Worm (Caenorhabditis elegans) whole organism, L2 larva: ENCODE measurements around the gene Y60A9.3.

Experiments used
- F13H6.1 ChIP-seq: sonication (generic microtip); optimal IDR thresholded peaks from 2 replicates; lab custom pipeline; 2016; ENCODE audit warnings: missing genetic modification characterization, missing compliant biosample characterization
- nhr-237 ChIP-seq: fragments of 150-350 bp; optimal IDR thresholded peaks from 2 replicates; lab custom pipeline; 2014; ENCODE audit warnings: missing biosample characterization, missing genetic modification characterization
- snpc-4 ChIP-seq: fragments of 150-350 bp; optimal IDR thresholded peaks from 2 replicates; lab custom pipeline; 2014; ENCODE audit warnings: missing biosample characterization, missing genetic modification characterization
- zag-1 ChIP-seq: fragments of 150-350 bp; optimal IDR thresholded peaks from 2 replicates; lab custom pipeline; 2014; ENCODE audit warnings: missing biosample characterization, missing genetic modification characterization
- ztf-1 ChIP-seq: fragments of 200-800 bp; sonication (Bioruptor generic); conservative IDR thresholded peaks from 2 replicates; pipeline ENCODE4 v1.3.6; 2022; ENCODE audit warnings: missing genetic modification characterization, missing compliant biosample characterization

ce11 chrX:14340381-14340780 is 42.7 kb upstream of the Y60A9.3 start, which contains the start of gene sel-7:
- TF ChIP-seq nhr-237 (tag; lab: Kevin White, UChicago) (no peak), F13H6.1 (tag; lab: Kevin White, UChicago) (no peak), snpc-4 (tag; lab: Kevin White, UChicago) (no peak), ztf-1 (GFP tag; lab: Robert Waterston, UW) (no peak), zag-1 (tag; lab: Kevin White, UChicago) (no peak)
